Fruit fly (Drosophila melanogaster) whole organism, embryonic: ENCODE data around the gene Oatp30B.

Experiments used
- Atf6 ChIP-seq: fragments of 200-800 bp; sonication (Bioruptor generic); IDR thresholded peaks from 2 replicates; pipeline ENCODE4 v1.3.6; 2022; ENCODE audit warnings: missing biosample characterization, missing genetic modification characterization
- Bgb ChIP-seq: fragments of 200-800 bp; sonication (Bioruptor generic); IDR thresholded peaks from 2 replicates; pipeline ENCODE4 v1.3.6; 2022; ENCODE audit warnings: missing biosample characterization, missing genetic modification characterization; ENCODE audit not compliant: partially characterized antibody
- CG10267 ChIP-seq: fragments of 200-800 bp; sonication (Bioruptor generic); optimal IDR thresholded peaks from 2 replicates; lab custom pipeline; 2018; ENCODE audit warnings: missing biosample characterization, mild to moderate bottlenecking, missing genetic modification characterization, moderate library complexity
- CG10321 ChIP-seq: fragments of 200-800 bp; sonication (Bioruptor generic); IDR thresholded peaks from 2 replicates; pipeline ENCODE4 v1.3.6; 2022; ENCODE audit warnings: missing biosample characterization, missing genetic modification characterization
- CG13424 ChIP-seq: fragments of 200-800 bp; sonication (Bioruptor generic); optimal IDR thresholded peaks from 2 replicates; lab custom pipeline; 2019; ENCODE audit warnings: missing biosample characterization, mild to moderate bottlenecking, missing genetic modification characterization, moderate library complexity
- CG13775 ChIP-seq: fragments of 200-800 bp; sonication (Bioruptor generic); optimal IDR thresholded peaks from 3 replicates; lab custom pipeline; 2017; ENCODE audit warnings: missing biosample characterization, mild to moderate bottlenecking, missing genetic modification characterization
- CG14860 ChIP-seq: fragments of 200-800 bp; sonication (Bioruptor generic); IDR thresholded peaks from 3 replicates; pipeline ENCODE4 v1.3.6; 2022; ENCODE audit warnings: missing biosample characterization, missing genetic modification characterization; ENCODE audit not compliant: partially characterized antibody
- CG15479 ChIP-seq: fragments of 200-800 bp; sonication (Bioruptor generic); optimal IDR thresholded peaks from 3 replicates; lab custom pipeline; 2019; ENCODE audit warnings: missing biosample characterization, mild to moderate bottlenecking, missing genetic modification characterization, moderate library complexity
- CG17359 ChIP-seq: fragments of 200-800 bp; sonication (Bioruptor generic); optimal IDR thresholded peaks from 3 replicates; lab custom pipeline; 2018; ENCODE audit warnings: missing biosample characterization, mild to moderate bottlenecking, missing genetic modification characterization, moderate library complexity
- CG17802 ChIP-seq: fragments of 200-800 bp; sonication (Bioruptor generic); optimal IDR thresholded peaks from 2 replicates; lab custom pipeline; 2018; ENCODE audit warnings: missing biosample characterization, mild to moderate bottlenecking, missing genetic modification characterization, moderate library complexity
- CG1832 ChIP-seq: fragments of 200-800 bp; sonication (Bioruptor generic); optimal IDR thresholded peaks from 2 replicates; lab custom pipeline; 2017; ENCODE audit warnings: missing biosample characterization, mild to moderate bottlenecking, missing genetic modification characterization, inconsistent platforms
- CG2202 ChIP-seq: fragments of 200-800 bp; sonication (Bioruptor generic); optimal IDR thresholded peaks from 2 replicates; lab custom pipeline; 2018; ENCODE audit warnings: missing biosample characterization, mild to moderate bottlenecking, missing genetic modification characterization
- CG30403 ChIP-seq: fragments of 200-800 bp; sonication (Bioruptor generic); optimal IDR thresholded peaks from 3 replicates; lab custom pipeline; 2016; ENCODE audit warnings: missing biosample characterization, missing genetic modification characterization
- CG30431 ChIP-seq: fragments of 200-800 bp; sonication (Bioruptor generic); optimal IDR thresholded peaks from 2 replicates; lab custom pipeline; 2017; ENCODE audit warnings: missing biosample characterization, missing genetic modification characterization
- CG3065 ChIP-seq: fragments of 200-800 bp; sonication (Bioruptor generic); optimal IDR thresholded peaks from 2 replicates; lab custom pipeline; 2016; ENCODE audit warnings: missing biosample characterization, missing genetic modification characterization
- CG5180 ChIP-seq: fragments of 200-800 bp; sonication (Bioruptor generic); optimal IDR thresholded peaks from 3 replicates; lab custom pipeline; 2017; ENCODE audit warnings: missing biosample characterization, missing genetic modification characterization, mild to moderate bottlenecking, moderate library complexity, missing genetic modification reagents
- CG5953 ChIP-seq: fragments of 200-800 bp; sonication (Bioruptor generic); IDR thresholded peaks from 2 replicates; pipeline ENCODE4 v1.3.6; 2022; ENCODE audit warnings: missing biosample characterization, missing genetic modification characterization
- CG8089 ChIP-seq: fragments of 200-800 bp; sonication (Bioruptor generic); optimal IDR thresholded peaks from 3 replicates; lab custom pipeline; 2016; ENCODE audit warnings: missing biosample characterization, missing genetic modification characterization
- CG8290 ChIP-seq, 3 experiments: fragments of 200-800 bp; sonication (Bioruptor generic); optimal IDR thresholded peaks; 2 replicates each; lab custom pipeline; 2016 to 2019; ENCODE audit warnings: missing biosample characterization in 3 of 3, missing genetic modification characterization in 3 of 3, mild to moderate bottlenecking in 2 of 3, moderate library complexity in 1 of 3
- CG8388 ChIP-seq: fragments of 200-800 bp; sonication (Bioruptor generic); optimal IDR thresholded peaks from 2 replicates; lab custom pipeline; 2019; ENCODE audit warnings: missing biosample characterization, mild to moderate bottlenecking, missing genetic modification characterization, moderate library complexity
- Dek ChIP-seq: fragments of 200-800 bp; sonication (Bioruptor generic); optimal IDR thresholded peaks from 3 replicates; lab custom pipeline; 2019; ENCODE audit warnings: missing biosample characterization, mild to moderate bottlenecking, missing genetic modification characterization, moderate library complexity
- Dfd ChIP-seq, 2 experiments: fragments of >200 bp; optimal IDR thresholded peaks; 2 replicates each; lab custom pipeline; 2017; ENCODE audit warnings: missing biosample characterization in 2 of 2, missing genetic modification characterization in 2 of 2
- Doc3 ChIP-seq: fragments of 200-800 bp; sonication (Bioruptor generic); IDR thresholded peaks from 3 replicates; pipeline ENCODE4 v1.3.6; 2022; ENCODE audit warnings: missing biosample characterization, missing genetic modification characterization; ENCODE audit not compliant: partially characterized antibody
- Fer1 ChIP-seq: fragments of 200-800 bp; sonication (Bioruptor generic); optimal IDR thresholded peaks from 2 replicates; lab custom pipeline; 2017; ENCODE audit warnings: missing biosample characterization, mild to moderate bottlenecking, missing genetic modification characterization
- GATAe ChIP-seq: fragments of 200-800 bp; sonication (Bioruptor generic); conservative IDR thresholded peaks from 2 replicates; pipeline ENCODE4 v1.3.6; 2022; ENCODE audit warnings: missing biosample characterization, missing genetic modification characterization
- Gug ChIP-seq: fragments of 200-800 bp; sonication (Bioruptor generic); IDR thresholded peaks from 4 replicates; pipeline ENCODE4 v1.3.6; 2022; ENCODE audit warnings: missing biosample characterization, missing genetic modification characterization
- H2.0 ChIP-seq: fragments of 200-800 bp; sonication (Bioruptor generic); IDR thresholded peaks from 2 replicates; pipeline ENCODE4 v1.3.6; 2022; ENCODE audit warnings: missing biosample characterization, missing genetic modification characterization
- Hr51 ChIP-seq, 2 experiments: fragments of 200-800 bp; sonication (Bioruptor generic); optimal IDR thresholded peaks; 2 replicates in 1 of 2; 3 replicates in 1 of 2; lab custom pipeline; 2016 to 2018; ENCODE audit warnings: missing biosample characterization in 2 of 2, missing genetic modification characterization in 2 of 2, mild to moderate bottlenecking in 1 of 2, moderate library complexity in 1 of 2
- Lim3 ChIP-seq: fragments of 200-800 bp; sonication (Bioruptor generic); IDR thresholded peaks from 2 replicates; pipeline ENCODE4 v1.3.6; 2022; ENCODE audit warnings: missing biosample characterization, missing genetic modification characterization
- Med ChIP-seq: fragments of 200-800 bp; sonication (Bioruptor generic); peaks from one replicate; lab custom pipeline; 2016; ENCODE audit warnings: missing biosample characterization, missing genetic modification characterization, mild to moderate bottlenecking, inconsistent platforms, moderate library complexity
- Meics ChIP-seq: fragments of 200-800 bp; sonication (Bioruptor generic); optimal IDR thresholded peaks from 2 replicates; lab custom pipeline; 2017; ENCODE audit warnings: missing biosample characterization, mild to moderate bottlenecking, missing genetic modification characterization
- Mrtf ChIP-seq: fragments of 200-800 bp; sonication (Bioruptor generic); IDR thresholded peaks from 3 replicates; pipeline ENCODE4 v1.3.6; 2022; ENCODE audit warnings: missing biosample characterization, missing genetic modification characterization
- Vsx1 ChIP-seq: fragments of 200-800 bp; sonication (Bioruptor generic); optimal IDR thresholded peaks from 2 replicates; lab custom pipeline; 2017; ENCODE audit warnings: missing biosample characterization, mild to moderate bottlenecking, missing genetic modification characterization, missing genetic modification reagents
- caup ChIP-seq: fragments of 200-800 bp; sonication (Bioruptor generic); optimal IDR thresholded peaks from 3 replicates; lab custom pipeline; 2017; ENCODE audit warnings: missing biosample characterization, mild to moderate bottlenecking, missing genetic modification characterization, moderate library complexity; ENCODE audit not compliant: severe bottlenecking
- chn ChIP-seq: fragments of 200-800 bp; sonication (Bioruptor generic); optimal IDR thresholded peaks from 2 replicates; lab custom pipeline; 2016; ENCODE audit warnings: missing biosample characterization, missing genetic modification characterization
- dmrt11E ChIP-seq: fragments of 200-800 bp; sonication (Bioruptor generic); optimal IDR thresholded peaks from 3 replicates; lab custom pipeline; 2018; ENCODE audit warnings: missing biosample characterization, mild to moderate bottlenecking, missing genetic modification characterization, moderate library complexity
- esg ChIP-seq: fragments of 200-800 bp; sonication (Bioruptor generic); conservative IDR thresholded peaks from 2 replicates; pipeline ENCODE4 v1.3.6; 2022; ENCODE audit warnings: missing biosample characterization, missing genetic modification characterization
- gt ChIP-seq: fragments of 200-800 bp; sonication (Bioruptor generic); IDR thresholded peaks from 2 replicates; pipeline ENCODE4 v1.3.6; 2022; ENCODE audit warnings: missing biosample characterization, missing genetic modification characterization
- hkb ChIP-seq, 2 experiments: fragments of 200-800 bp in 1 of 2; fragments of >200 bp in 1 of 2; sonication (Bioruptor generic) in 1 of 2; IDR thresholded peaks in 1 of 2; optimal IDR thresholded peaks in 1 of 2; 2 replicates each; pipeline versions ENCODE4 v1.3.6 to Lab custom; 2017 to 2022; ENCODE audit warnings: missing biosample characterization in 1 of 2, missing genetic modification characterization in 1 of 2
- lilli ChIP-seq: fragments of 200-800 bp; sonication (Bioruptor generic); optimal IDR thresholded peaks from 3 replicates; lab custom pipeline; 2016; ENCODE audit warnings: missing biosample characterization, missing genetic modification characterization
- pfk ChIP-seq: fragments of 200-800 bp; sonication (Bioruptor generic); optimal IDR thresholded peaks from 2 replicates; lab custom pipeline; 2018; ENCODE audit warnings: missing biosample characterization, mild to moderate bottlenecking, missing genetic modification characterization, moderate library complexity
- scrt ChIP-seq: fragments of 200-800 bp; sonication (Bioruptor generic); optimal IDR thresholded peaks from 2 replicates; lab custom pipeline; 2018; ENCODE audit warnings: missing biosample characterization, mild to moderate bottlenecking, missing genetic modification characterization, moderate library complexity
- tin ChIP-seq: fragments of 200-800 bp; sonication (Bioruptor generic); optimal IDR thresholded peaks from 3 replicates; lab custom pipeline; 2016; ENCODE audit warnings: missing biosample characterization, missing genetic modification characterization
- toy ChIP-seq: fragments of 200-800 bp; sonication (Bioruptor generic); IDR thresholded peaks from 2 replicates; pipeline ENCODE4 v1.3.6; 2022; ENCODE audit warnings: missing biosample characterization, missing genetic modification characterization
- ttk ChIP-seq: fragments of 200-800 bp; sonication (Bioruptor generic); IDR thresholded peaks from 2 replicates; pipeline ENCODE4 v2.1.2; 2022; ENCODE audit warnings: missing biosample characterization, missing genetic modification characterization
- wor ChIP-seq: fragments of 200-800 bp; sonication (Bioruptor generic); IDR thresholded peaks from 2 replicates; pipeline ENCODE4 v1.3.6; 2022; ENCODE audit warnings: missing biosample characterization, missing genetic modification characterization
- zen ChIP-seq: fragments of 200-800 bp; sonication (Bioruptor generic); optimal IDR thresholded peaks from 3 replicates; lab custom pipeline; 2018; ENCODE audit warnings: missing biosample characterization, mild to moderate bottlenecking, missing genetic modification characterization, moderate library complexity

Gene Oatp30B

DNA sequence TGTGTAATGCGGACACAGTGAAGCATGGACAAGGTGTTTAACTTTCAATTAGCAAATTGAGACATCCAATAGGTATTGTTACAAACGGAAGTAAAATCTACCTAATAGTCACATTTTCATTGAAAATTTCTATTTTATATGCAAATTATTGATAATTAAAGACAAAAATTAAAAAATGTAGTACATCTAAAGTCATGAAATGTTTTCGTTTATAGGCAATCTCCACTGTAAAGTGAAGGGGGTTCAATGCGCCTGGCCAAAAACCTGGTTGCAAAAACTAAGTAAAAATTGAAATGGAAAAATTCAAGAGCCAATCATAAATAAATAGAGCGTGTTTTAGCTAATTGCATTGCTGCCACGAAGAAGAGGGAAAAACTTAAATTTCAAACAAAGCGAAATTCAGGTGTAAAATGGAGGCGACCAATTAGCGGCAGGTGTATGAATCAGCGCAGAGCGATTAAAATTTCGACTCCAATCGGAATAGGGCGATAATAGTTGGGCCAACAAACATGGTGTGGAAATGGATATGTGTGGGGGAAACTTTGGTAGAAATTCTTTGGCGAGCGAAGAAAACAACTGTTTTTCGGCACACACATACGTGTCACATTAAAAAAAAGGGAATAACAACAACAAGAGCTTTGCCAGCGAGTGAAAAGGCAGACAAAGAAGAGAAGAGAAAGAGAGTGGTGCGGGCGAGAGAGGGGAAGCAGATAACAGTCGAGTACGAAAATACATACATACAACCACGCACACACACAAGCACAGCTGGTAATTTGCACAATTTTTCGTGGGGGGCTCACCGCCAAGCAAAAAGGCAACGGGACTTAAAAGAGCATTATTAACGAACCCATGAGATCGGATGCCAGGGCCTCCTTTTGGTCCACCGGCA lies 27.4 kb upstream of the Oatp30B start (continued):
- TF ChIP-seq Atf6 (GFP tag; lab: Robert Waterston, UW) (no peak; the same call in 1 of the 2 replicates), CG5180 (GFP tag; lab: Kevin White, UChicago) (peak; percentile 18), ttk (GFP tag; lab: Robert Waterston, UW) (no peak), CG5953 (GFP tag; lab: Robert Waterston, UW) (no peak; the same call in 1 of the 2 replicates), GATAe (GFP tag; lab: Robert Waterston, UW) (peak; percentile 58), Lim3 (no peak), CG2202 (tag; lab: Kevin White, UChicago) (no peak), zen (no peak), wor (GFP tag; lab: Robert Waterston, UW) (no peak), CG8290 (GFP tag; optimal IDR thresholded peaks at IDR 0.05; lab: Kevin White, UChicago) (no peak), CG8290 (tag; optimal IDR thresholded peaks at IDR 0.05; lab: Kevin White, UChicago) (peak in 1 of 2 experiments; percentile 17), scrt (GFP tag; lab: Kevin White, UChicago) (no peak), dmrt11E (tag; lab: Kevin White, UChicago) (no peak), CG15479 (GFP tag; lab: Kevin White, UChicago) (no peak), CG13424 (tag; lab: Kevin White, UChicago) (peak; percentile 29), CG8388 (GFP tag; lab: Kevin White, UChicago) (no peak), caup (GFP tag; lab: Kevin White, UChicago) (peak; percentile 38), CG17802 (tag; lab: Kevin White, UChicago) (no peak), pfk (no peak), Bgb (no peak), toy (no peak), Hr51 (GFP tag; optimal IDR thresholded peaks at IDR 0.05; lab: Kevin White, UChicago) (peak in 1 of 2 experiments; percentile 63), tin (GFP tag; lab: Kevin White, UChicago) (no peak), CG10321 (no peak), Meics (GFP tag; lab: Kevin White, UChicago) (peak; percentile 44), Fer1 (GFP tag; lab: Kevin White, UChicago) (peak; percentile 71), lilli (GFP tag; lab: Kevin White, UChicago) (peak; percentile 21), CG1832 (no peak), Mrtf (GFP tag; lab: Robert Waterston, UW) (no peak), hkb (optimal IDR thresholded peaks at IDR 0.05; lab: Kevin White, UChicago) (no peak), hkb (GFP tag; IDR thresholded peaks at IDR 0.05; lab: Robert Waterston, UW) (peak; percentile 54), Gug (GFP tag; lab: Robert Waterston, UW) (no peak; the same call in 3 of the 4 replicates), CG3065 (no peak), CG14860 (no peak), Doc3 (GFP tag; lab: Robert Waterston, UW) (no peak), Vsx1 (no peak), CG10267 (tag; lab: Kevin White, UChicago) (peak; percentile 19), Med (GFP tag; lab: Kevin White, UChicago) (peak; percentile 74), Dek (tag; lab: Kevin White, UChicago) (peak; percentile 17), CG8089 (no peak), esg (GFP tag; lab: Robert Waterston, UW) (no peak), chn (GFP tag; lab: Kevin White, UChicago) (no peak), Dfd (GFP tag; optimal IDR thresholded peaks at IDR 0.05; lab: Kevin White, UChicago) (no peak), CG30403 (GFP tag; lab: Kevin White, UChicago) (no peak), gt (no peak), CG13775 (GFP tag; lab: Kevin White, UChicago) (no peak), CG17359 (peak; percentile 65), CG30431 (no peak), H2.0 (0 out of 2 replicates have a peak, but pooled peaks have one; percentile 15)
